Fruit fly (Drosophila melanogaster) whole organism, embryonic: Measurements from ENCODE around the gene Cyt-c-d.

ENCODE experiments used
- CG10431 ChIP-seq: fragments of 200-800 bp; sonication (Bioruptor generic); optimal IDR thresholded peaks from 3 replicates; lab custom pipeline; 2018; ENCODE audit warnings: missing biosample characterization, mild to moderate bottlenecking, missing genetic modification characterization
- CG11398 ChIP-seq: fragments of 200-800 bp; sonication (Bioruptor generic); optimal IDR thresholded peaks from 2 replicates; lab custom pipeline; 2016; ENCODE audit warnings: missing biosample characterization, missing genetic modification characterization
- CG11560 ChIP-seq: fragments of 200-800 bp; sonication (Bioruptor generic); IDR thresholded peaks from 3 replicates; pipeline ENCODE4 v1.3.6; 2022; ENCODE audit warnings: missing biosample characterization, missing genetic modification characterization
- CG13894 ChIP-seq: fragments of 200-800 bp; sonication (Bioruptor generic); optimal IDR thresholded peaks from 3 replicates; lab custom pipeline; 2018; ENCODE audit warnings: missing biosample characterization, mild to moderate bottlenecking, missing genetic modification characterization, moderate library complexity
- CG14667 ChIP-seq: fragments of 200-800 bp; sonication (Bioruptor generic); IDR thresholded peaks from 2 replicates; pipeline ENCODE4 v1.3.6; 2022; ENCODE audit warnings: missing biosample characterization, missing genetic modification characterization
- CG15514 ChIP-seq: fragments of 200-800 bp; sonication (Bioruptor generic); optimal IDR thresholded peaks from 3 replicates; lab custom pipeline; 2017; ENCODE audit warnings: missing biosample characterization, missing genetic modification characterization, mild to moderate bottlenecking, moderate library complexity, missing genetic modification reagents
- CG1603 ChIP-seq: fragments of 200-800 bp; sonication (Bioruptor generic); optimal IDR thresholded peaks from 2 replicates; lab custom pipeline; 2019; ENCODE audit warnings: missing biosample characterization, mild to moderate bottlenecking, missing genetic modification characterization, moderate library complexity
- CG2199 ChIP-seq: fragments of 200-800 bp; sonication (Bioruptor generic); IDR thresholded peaks from 3 replicates; pipeline ENCODE4 v1.3.6; 2022; ENCODE audit warnings: missing biosample characterization, missing genetic modification characterization
- CG2875 ChIP-seq: fragments of 200-800 bp; sonication (Bioruptor generic); optimal IDR thresholded peaks from 2 replicates; lab custom pipeline; 2017; ENCODE audit warnings: missing biosample characterization, mild to moderate bottlenecking, missing genetic modification characterization, missing genetic modification reagents
- CG32767 ChIP-seq: fragments of 200-800 bp; sonication (Bioruptor generic); IDR thresholded peaks from 2 replicates; pipeline ENCODE4 v1.3.6; 2022; ENCODE audit warnings: missing biosample characterization, missing genetic modification characterization
- CG32772 ChIP-seq: fragments of 200-800 bp; sonication (Bioruptor generic); IDR thresholded peaks from 2 replicates; pipeline ENCODE4 v1.3.6; 2022; ENCODE audit warnings: missing biosample characterization, missing genetic modification characterization
- CG33557 ChIP-seq: fragments of 200-800 bp; sonication (Bioruptor generic); optimal IDR thresholded peaks from 2 replicates; lab custom pipeline; 2019; ENCODE audit warnings: missing biosample characterization, mild to moderate bottlenecking, missing genetic modification characterization, moderate library complexity
- CG4424 ChIP-seq: fragments of 200-800 bp; sonication (Bioruptor generic); optimal IDR thresholded peaks from 3 replicates; lab custom pipeline; 2016; ENCODE audit warnings: missing biosample characterization, missing genetic modification characterization
- CG7839 ChIP-seq: fragments of 200-800 bp; sonication (Bioruptor generic); optimal IDR thresholded peaks from 3 replicates; lab custom pipeline; 2018; ENCODE audit warnings: missing biosample characterization, mild to moderate bottlenecking, missing genetic modification characterization, moderate library complexity
- ERR ChIP-seq: fragments of 200-800 bp; sonication (Bioruptor generic); optimal IDR thresholded peaks from 2 replicates; lab custom pipeline; 2016; ENCODE audit warnings: missing biosample characterization, missing genetic modification characterization
- Hr3 ChIP-seq: fragments of 200-800 bp; sonication (Bioruptor generic); optimal IDR thresholded peaks from 3 replicates; lab custom pipeline; 2016; ENCODE audit warnings: missing biosample characterization, missing genetic modification characterization
- Hr39 ChIP-seq: fragments of >200 bp; optimal IDR thresholded peaks from 2 replicates; lab custom pipeline; 2017
- Lim3 ChIP-seq: fragments of 200-800 bp; sonication (Bioruptor generic); IDR thresholded peaks from 2 replicates; pipeline ENCODE4 v1.3.6; 2022; ENCODE audit warnings: missing biosample characterization, missing genetic modification characterization
- Myb ChIP-seq: fragments of 200-800 bp; sonication (Bioruptor generic); optimal IDR thresholded peaks from 2 replicates; lab custom pipeline; 2016; ENCODE audit warnings: missing biosample characterization, missing genetic modification characterization
- Opbp ChIP-seq: fragments of 200-800 bp; sonication (Bioruptor generic); IDR thresholded peaks from 3 replicates; pipeline ENCODE4 v1.3.6; 2022; ENCODE audit warnings: missing biosample characterization, missing genetic modification characterization; ENCODE audit not compliant: partially characterized antibody
- Optix ChIP-seq: fragments of 200-800 bp; sonication (Bioruptor generic); IDR thresholded peaks from 3 replicates; pipeline ENCODE4 v1.3.6; 2022; ENCODE audit warnings: missing biosample characterization, missing genetic modification characterization
- Ptx1 ChIP-seq: fragments of 200-800 bp; sonication (Bioruptor generic); IDR thresholded peaks from 2 replicates; pipeline ENCODE4 v1.3.6; 2022; ENCODE audit warnings: missing biosample characterization, missing genetic modification characterization
- abd-A ChIP-seq: fragments of 200-800 bp; sonication (Bioruptor generic); optimal IDR thresholded peaks from 3 replicates; lab custom pipeline; 2019; ENCODE audit warnings: missing biosample characterization, mild to moderate bottlenecking, missing genetic modification characterization, moderate library complexity
- ash1 ChIP-seq: fragments of 200-800 bp; sonication (Bioruptor generic); optimal IDR thresholded peaks from 2 replicates; lab custom pipeline; 2018; ENCODE audit warnings: missing biosample characterization, mild to moderate bottlenecking, missing genetic modification characterization
- cg ChIP-seq: fragments of 200-800 bp; sonication (Bioruptor generic); optimal IDR thresholded peaks from 3 replicates; lab custom pipeline; 2019; ENCODE audit warnings: missing biosample characterization, mild to moderate bottlenecking, missing genetic modification characterization, moderate library complexity
- dmrt11E ChIP-seq: fragments of 200-800 bp; sonication (Bioruptor generic); optimal IDR thresholded peaks from 3 replicates; lab custom pipeline; 2018; ENCODE audit warnings: missing biosample characterization, mild to moderate bottlenecking, missing genetic modification characterization, moderate library complexity
- gfzf ChIP-seq: fragments of 200-800 bp; sonication (Bioruptor generic); optimal IDR thresholded peaks from 2 replicates; lab custom pipeline; 2016; ENCODE audit warnings: missing biosample characterization, mild to moderate bottlenecking, missing genetic modification characterization, moderate library complexity
- klu ChIP-seq: fragments of 200-800 bp; sonication (Bioruptor generic); IDR thresholded peaks from 2 replicates; pipeline ENCODE4 v1.3.6; 2022; ENCODE audit warnings: missing biosample characterization, missing genetic modification characterization
- pros ChIP-seq: fragments of 200-800 bp; sonication (Bioruptor generic); optimal IDR thresholded peaks from 3 replicates; lab custom pipeline; 2019; ENCODE audit warnings: missing biosample characterization, mild to moderate bottlenecking, missing genetic modification characterization, moderate library complexity
- pzg ChIP-seq: fragments of 200-800 bp; sonication (Bioruptor generic); optimal IDR thresholded peaks from 3 replicates; lab custom pipeline; 2018; ENCODE audit warnings: missing biosample characterization, mild to moderate bottlenecking, missing genetic modification characterization, moderate library complexity
- run ChIP-seq: fragments of 200-800 bp; sonication (Bioruptor generic); optimal IDR thresholded peaks from 3 replicates; lab custom pipeline; 2018; ENCODE audit warnings: missing biosample characterization, mild to moderate bottlenecking, missing genetic modification characterization
- salm ChIP-seq: fragments of 200-800 bp; sonication (Bioruptor generic); optimal IDR thresholded peaks from 2 replicates; lab custom pipeline; 2018; ENCODE audit warnings: missing biosample characterization, mild to moderate bottlenecking, missing genetic modification characterization
- sd ChIP-seq: fragments of 200-800 bp; sonication (Bioruptor generic); optimal IDR thresholded peaks from 3 replicates; lab custom pipeline; 2018; ENCODE audit warnings: missing biosample characterization, mild to moderate bottlenecking, missing genetic modification characterization, moderate library complexity
- ssp ChIP-seq: fragments of 200-800 bp; sonication (Bioruptor generic); IDR thresholded peaks from 2 replicates; pipeline ENCODE4 v1.3.6; 2022; ENCODE audit warnings: missing biosample characterization, missing genetic modification characterization
- tin ChIP-seq: fragments of 200-800 bp; sonication (Bioruptor generic); optimal IDR thresholded peaks from 3 replicates; lab custom pipeline; 2016; ENCODE audit warnings: missing biosample characterization, missing genetic modification characterization
- tio ChIP-seq: fragments of 200-800 bp; sonication (Bioruptor generic); optimal IDR thresholded peaks from 2 replicates; lab custom pipeline; 2017; ENCODE audit warnings: missing biosample characterization, missing genetic modification characterization, inconsistent platforms
- twi ChIP-seq: fragments of 200-800 bp; optimal IDR thresholded peaks from 2 replicates; lab custom pipeline; 2019; ENCODE audit warnings: missing biosample characterization, mild to moderate bottlenecking, missing genetic modification characterization, moderate library complexity

Gene Cyt-c-d

dm6 chr2L:16684908-16685611, 30.6 kb upstream of the Cyt-c-d start (continued):
- TF ChIP-seq dmrt11E (tag; lab: Kevin White, UChicago) (peak; percentile 6), Optix (no peak), CG11560 (tag; lab: Robert Waterston, UW) (no peak), ash1 (no peak), sd (tag; lab: Kevin White, UChicago) (no peak), Ptx1 (GFP tag; lab: Robert Waterston, UW) (peak; percentile 22; the same call in 1 of the 2 replicates), cg (no peak), CG32767 (GFP tag; lab: Robert Waterston, UW) (peak; percentile 12; the same call in 1 of the 2 replicates), CG7839 (tag; lab: Kevin White, UChicago) (peak; percentile 82), CG14667 (GFP tag; lab: Robert Waterston, UW) (no peak), pzg (GFP tag; lab: Kevin White, UChicago) (no peak), CG11398 (no peak), tin (GFP tag; lab: Kevin White, UChicago) (no peak), Hr3 (GFP tag; lab: Kevin White, UChicago) (peak; percentile 58), Myb (no peak), twi (tag; lab: Kevin White, UChicago) (peak; percentile 15), salm (tag; lab: Kevin White, UChicago) (peak; percentile 20), CG32772 (GFP tag; lab: Robert Waterston, UW) (0 out of 2 replicates have a peak, but pooled peaks have one; percentile 4), klu (GFP tag; lab: Robert Waterston, UW) (no peak), tio (GFP tag; lab: Kevin White, UChicago) (peak; percentile 47), CG1603 (tag; lab: Kevin White, UChicago) (no peak), CG33557 (GFP tag; lab: Kevin White, UChicago) (no peak), CG4424 (GFP tag; lab: Kevin White, UChicago) (peak; percentile 62), abd-A (tag; lab: Kevin White, UChicago) (peak; percentile 83), run (tag; lab: Kevin White, UChicago) (peak; percentile 52), Lim3 (GFP tag; lab: Robert Waterston, UW) (no peak)
- TF ChIP-seq, all 482 proteins: peak for 157

- peak; percentile 52 for TF ChIP-seq pros
- TF ChIP-seq Hr39 (lab: Kevin White, UChicago) = no peak
- 0 out of 3 replicates have a peak, but pooled peaks have one; percentile 23 for TF ChIP-seq Opbp (GFP tag; lab: Robert Waterston, UW)
- no peak for TF ChIP-seq ERR (GFP tag; lab: Kevin White, UChicago)
- no peak for TF ChIP-seq CG2875 (GFP tag; lab: Kevin White, UChicago)
- TF ChIP-seq CG13894 (tag; lab: Kevin White, UChicago) = peak; percentile 80
- no peak for TF ChIP-seq CG15514
- TF ChIP-seq ssp (GFP tag; lab: Robert Waterston, UW) = no peak
- no peak for TF ChIP-seq CG10431
- peak; percentile 34 for TF ChIP-seq cg
- 0 out of 3 replicates have a peak, but pooled peaks have one; percentile 1 for TF ChIP-seq CG2199 (GFP tag; lab: Robert Waterston, UW)
- TF ChIP-seq gfzf (GFP tag; lab: Kevin White, UChicago) = peak; percentile 27
- TF ChIP-seq, all 482 proteins: peak for 6
These were observed 30.1 kb upstream of the Cyt-c-d start for dm6 chr2L:16685612-16685912.
